Worm (Caenorhabditis elegans): ENCODE results near the gene nhr-163.
A peak's percentile ranks its signal among the peaks of the same experiment; 100 is the strongest.

nhr-163 gene

ce11 chrV:7000734-7001133, 14.9 kb upstream of the nhr-163 start:
- TF ChIP-seq mdl-1 (tag; optimal IDR thresholded peaks at IDR 0.05) (no peak), C04F5.9 (tag; optimal IDR thresholded peaks at IDR 0.05) (no peak), lin-35 (GFP tag; optimal IDR thresholded peaks at IDR 0.05) (no peak), elt-3 (tag; optimal IDR thresholded peaks at IDR 0.05) (no peak), ama-1 (optimal IDR thresholded peaks at IDR 0.05) (no peak), blmp-1 (tag; optimal IDR thresholded peaks at IDR 0.05) (no peak), nhr-11 (tag; optimal IDR thresholded peaks at IDR 0.05) (no peak), F16B12.6 (tag; optimal IDR thresholded peaks at IDR 0.05) (no peak), nhr-90 (tag; optimal IDR thresholded peaks at IDR 0.05; ENCODE audit: poor library complexity) (no peak), isw-1 (GFP tag; IDR thresholded peaks at IDR 0.05) (no peak), efl-1 (optimal IDR thresholded peaks at IDR 0.05) (no peak), efl-1 (GFP tag; optimal IDR thresholded peaks at IDR 0.05 in 1 of 2) (peak in 1 of 2 experiments; percentile 75), nhr-85 (tag) (no peak), elt-2 (tag; optimal IDR thresholded peaks at IDR 0.05) (peak; percentile 1), lsy-2 (tag; optimal IDR thresholded peaks at IDR 0.05) (no peak), lin-15B (tag; optimal IDR thresholded peaks at IDR 0.05) (no peak)

- TF ChIP-seq pag-3 (tag; optimal IDR thresholded peaks at IDR 0.05; ENCODE audit: borderline replicate concordance, insufficient read depth): no peak
- peak; percentile 68 for TF ChIP-seq lin-14 (GFP tag; optimal IDR thresholded peaks at IDR 0.05)
- TF ChIP-seq nhr-77 (tag; optimal IDR thresholded peaks at IDR 0.05): no peak
- no peak for TF ChIP-seq sox-4 (tag; optimal IDR thresholded peaks at IDR 0.05)
- TF ChIP-seq xbp-1 (tag; optimal IDR thresholded peaks at IDR 0.05): no peak
- peak; percentile 8 for TF ChIP-seq irx-1 (tag; optimal IDR thresholded peaks at IDR 0.05)
- no peak for TF ChIP-seq ceh-88 (GFP tag; IDR thresholded peaks at IDR 0.05)
- TF ChIP-seq unc-130 (tag; optimal IDR thresholded peaks at IDR 0.05): no peak
- TF ChIP-seq nhr-19 (GFP tag; conservative IDR thresholded peaks at IDR 0.05): peak; percentile 29; the same call in 1 of the 2 replicates
- TF ChIP-seq grh-1 (GFP tag; IDR thresholded peaks at IDR 0.05): no peak
- no peak for TF ChIP-seq nhr-76 (tag; optimal IDR thresholded peaks at IDR 0.05)
- no peak for TF ChIP-seq egl-27 (tag; optimal IDR thresholded peaks at IDR 0.05)
- TF ChIP-seq ceh-8 (GFP tag; optimal IDR thresholded peaks at IDR 0.05): no peak
- peak; percentile 68 for TF ChIP-seq nhr-20 (tag; optimal IDR thresholded peaks at IDR 0.05)
- TF ChIP-seq mab-9 (GFP tag; IDR thresholded peaks at IDR 0.05): no peak
- no peak for TF ChIP-seq nhr-47 (tag; optimal IDR thresholded peaks at IDR 0.05)
- TF ChIP-seq lir-3 (tag; optimal IDR thresholded peaks at IDR 0.05; ENCODE audit: poor library complexity): no peak
- TF ChIP-seq ces-1 (GFP tag; optimal IDR thresholded peaks at IDR 0.05): no peak
- TF ChIP-seq snpc-4 (tag; optimal IDR thresholded peaks at IDR 0.05): no peak
- TF ChIP-seq blmp-1 (tag; optimal IDR thresholded peaks at IDR 0.05): peak; percentile 41
- TF ChIP-seq fkh-8 (tag; optimal IDR thresholded peaks at IDR 0.05): no peak
- TF ChIP-seq zag-1 (tag; optimal IDR thresholded peaks at IDR 0.05): no peak
- no peak for TF ChIP-seq sup-37 (GFP tag; optimal IDR thresholded peaks at IDR 0.05)
- TF ChIP-seq lin-13 (GFP tag; optimal IDR thresholded peaks at IDR 0.05): no peak
- TF ChIP-seq lin-15B (tag; optimal IDR thresholded peaks at IDR 0.05): no peak
- peak in 2 of 6 experiments; percentile 4 to 35 for TF ChIP-seq elt-3 (tag; optimal IDR thresholded peaks at IDR 0.05)
- TF ChIP-seq aly-2 (tag; optimal IDR thresholded peaks at IDR 0.05): no peak
- no peak for TF ChIP-seq vab-15 (tag; optimal IDR thresholded peaks at IDR 0.05)
- TF ChIP-seq tbx-2 (tag; optimal IDR thresholded peaks at IDR 0.05): peak; percentile 62
- peak in 1 of 2 experiments; percentile 21 for TF ChIP-seq lsy-2 (tag; optimal IDR thresholded peaks at IDR 0.05)
- TF ChIP-seq skn-1 (tag; optimal IDR thresholded peaks at IDR 0.05): peak; percentile 2
- no peak for TF ChIP-seq ceh-82 (tag; optimal IDR thresholded peaks at IDR 0.05)
- no peak for TF ChIP-seq sptf-1 (tag; optimal IDR thresholded peaks at IDR 0.05)
- peak in 1 of 2 experiments; percentile 18 for TF ChIP-seq lin-35 (GFP tag; optimal IDR thresholded peaks at IDR 0.05)
- TF ChIP-seq mep-1 (tag; optimal IDR thresholded peaks at IDR 0.05): peak; percentile 22
- no peak for TF ChIP-seq hlh-17 (GFP tag; optimal IDR thresholded peaks at IDR 0.05; ENCODE audit: borderline replicate concordance)
- no peak for TF ChIP-seq unc-30 (tag; optimal IDR thresholded peaks at IDR 0.05)
- TF ChIP-seq tlp-1 (tag; optimal IDR thresholded peaks at IDR 0.05): no peak
- no peak for TF ChIP-seq zip-4 (GFP tag; optimal IDR thresholded peaks at IDR 0.05)
- no peak for TF ChIP-seq nhr-84 (tag; optimal IDR thresholded peaks at IDR 0.05)
- peak; percentile 17 for TF ChIP-seq swsn-7 (tag; optimal IDR thresholded peaks at IDR 0.05)
Observed at ce11 chrV:6998303-6998884, 12.6 kb upstream of the nhr-163 start, which contains the start of gene nhr-42. Gene nhr-42 (plus strand): TSS chrV:6998819.

Data from whole organism, L1 larva.